Fruit fly (Drosophila melanogaster): ENCODE measurements around the gene Inx5.

Inx5 gene

DNA sequence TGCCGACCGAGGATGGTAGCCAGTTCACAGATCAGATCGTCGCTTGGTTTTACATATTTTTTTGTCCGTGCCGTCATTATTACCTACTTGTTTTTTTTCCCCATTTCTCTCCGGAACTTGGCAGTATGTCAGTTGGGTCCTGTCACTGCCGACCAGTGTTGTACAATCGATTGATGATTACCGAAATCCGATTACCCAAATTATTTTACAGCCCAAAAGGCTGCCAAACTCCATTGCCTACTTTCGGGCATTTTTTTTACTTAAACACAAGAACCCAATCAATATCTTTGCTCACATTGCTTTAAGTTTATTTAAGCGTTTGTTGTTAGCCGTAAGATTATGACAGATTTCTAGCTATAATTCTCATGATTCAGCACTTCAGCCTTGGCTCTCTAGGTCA, at the start of gene Inx5:
Gene Inx5 (minus strand): TSS at position 93 of the 400 bp plus-strand sequence.
- TF ChIP-seq pan (optimal IDR thresholded peaks at IDR 0.05): no peak
- TF ChIP-seq EcR (GFP tag; optimal IDR thresholded peaks at IDR 0.05): no peak
- TF ChIP-seq Dll (optimal IDR thresholded peaks at IDR 0.05): no peak
- TF ChIP-seq usp (GFP tag; optimal IDR thresholded peaks at IDR 0.05): no peak
- no peak for TF ChIP-seq CG8478 (optimal IDR thresholded peaks at IDR 0.05)
- no peak for TF ChIP-seq psq (optimal IDR thresholded peaks at IDR 0.05)

DNA sequence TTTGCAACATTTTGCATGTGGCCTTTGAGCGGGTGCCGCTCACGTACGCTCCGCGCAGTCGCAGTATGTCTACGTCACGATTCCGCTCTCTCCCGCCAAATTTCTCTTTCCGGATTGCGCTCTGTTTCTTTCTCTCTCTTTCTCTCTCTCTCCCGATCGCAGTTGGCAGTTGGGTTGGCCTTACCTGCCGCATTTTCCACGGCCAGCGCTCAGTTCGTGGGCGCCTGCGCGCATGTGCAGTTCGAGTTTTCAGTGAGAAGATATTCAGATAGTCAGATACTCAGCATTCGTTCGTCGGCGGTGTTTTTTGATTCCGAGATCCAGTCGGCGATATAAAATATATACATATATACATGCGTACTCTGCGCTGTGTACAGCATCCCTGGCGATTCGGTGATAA, 49.7 kb upstream of the Inx5 start, which contains the start of gene CG7884:
Gene CG7884 (plus strand): TSS at position 208 of the 400 bp plus-strand sequence.
- TF ChIP-seq usp (GFP tag; optimal IDR thresholded peaks at IDR 0.05): no peak
- TF ChIP-seq CG8478 (optimal IDR thresholded peaks at IDR 0.05): no peak
- peak; percentile 76 for TF ChIP-seq Dll (optimal IDR thresholded peaks at IDR 0.05)
- no peak for TF ChIP-seq pan (optimal IDR thresholded peaks at IDR 0.05)
- no peak for TF ChIP-seq psq (optimal IDR thresholded peaks at IDR 0.05)
- TF ChIP-seq EcR (GFP tag; optimal IDR thresholded peaks at IDR 0.05): no peak

DNA sequence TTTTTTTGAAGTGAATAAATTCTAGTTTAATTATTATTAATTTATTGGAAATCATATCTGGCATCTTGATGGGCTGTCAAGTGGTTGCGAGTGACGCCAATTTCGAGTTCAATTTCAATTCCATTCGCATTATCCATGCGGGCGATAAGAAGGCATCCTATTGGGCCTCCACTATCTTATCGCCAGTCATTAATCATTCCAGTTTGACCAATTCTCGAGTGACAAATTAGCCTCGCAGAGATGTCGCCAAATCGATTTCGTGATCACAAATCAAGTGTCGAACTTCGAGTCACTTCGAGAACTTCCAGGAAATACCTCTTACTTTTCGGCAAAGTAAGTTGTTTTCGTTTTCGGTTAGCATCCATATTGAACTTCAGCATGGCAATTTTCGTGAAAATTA, 46.0 kb upstream of the Inx5 start:
- TF ChIP-seq EcR (GFP tag; optimal IDR thresholded peaks at IDR 0.05): no peak
- TF ChIP-seq psq (optimal IDR thresholded peaks at IDR 0.05): no peak
- no peak for TF ChIP-seq Dll (optimal IDR thresholded peaks at IDR 0.05)
- TF ChIP-seq CG8478 (optimal IDR thresholded peaks at IDR 0.05): no peak
- TF ChIP-seq pan (optimal IDR thresholded peaks at IDR 0.05): no peak
- no peak for TF ChIP-seq usp (GFP tag; optimal IDR thresholded peaks at IDR 0.05)

DNA sequence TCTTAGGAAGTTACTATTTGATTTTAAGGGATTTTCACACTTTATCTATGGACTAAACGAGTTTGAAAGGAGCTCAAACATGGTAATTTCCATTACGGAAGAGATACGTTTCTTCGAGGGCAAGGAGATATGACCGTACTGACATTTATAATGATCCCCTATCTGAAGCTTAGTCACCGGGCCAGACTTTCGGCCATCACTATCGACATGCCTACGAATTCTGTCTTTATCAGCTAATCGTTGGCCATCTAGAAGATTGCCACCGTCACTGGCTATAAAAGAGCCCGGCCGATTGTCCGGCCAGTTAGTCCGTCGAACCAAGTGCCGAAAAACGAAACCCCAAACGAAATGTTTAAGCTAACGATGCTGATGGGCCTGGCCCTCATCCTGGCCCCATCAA, 44.5 kb upstream of the Inx5 start, which contains the start of gene Muc18B:
Gene Muc18B (plus strand): TSS at position 301 of the 400 bp plus-strand sequence.
- TF ChIP-seq EcR (GFP tag; optimal IDR thresholded peaks at IDR 0.05) (no peak), Dll (optimal IDR thresholded peaks at IDR 0.05) (no peak), usp (GFP tag; optimal IDR thresholded peaks at IDR 0.05) (no peak), CG8478 (optimal IDR thresholded peaks at IDR 0.05) (no peak)

DNA sequence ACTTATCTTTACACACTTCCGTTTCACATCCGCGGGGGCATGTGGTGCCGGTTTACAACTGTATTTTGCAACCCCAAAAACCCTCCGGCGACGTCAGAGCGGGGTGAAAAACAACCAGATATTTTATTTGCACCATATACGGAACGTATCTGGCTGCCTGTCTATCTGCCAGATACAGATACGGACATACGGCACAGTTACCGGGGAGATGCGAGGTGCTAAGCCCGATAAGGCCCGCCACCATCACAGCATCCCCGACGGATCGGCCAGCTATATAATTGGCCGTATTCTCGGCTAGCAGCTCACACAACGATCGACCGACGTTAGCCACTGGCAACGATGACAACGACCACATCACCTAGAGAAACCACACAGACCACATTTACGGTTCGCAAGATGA, 42.3 kb upstream of the Inx5 start, which contains the start of gene Mur18B:
Gene Mur18B (plus strand): TSS at position 301 of the 400 bp plus-strand sequence.
- no peak for TF ChIP-seq EcR (GFP tag; optimal IDR thresholded peaks at IDR 0.05)
- TF ChIP-seq pan (optimal IDR thresholded peaks at IDR 0.05): no peak
- no peak for TF ChIP-seq CG8478 (optimal IDR thresholded peaks at IDR 0.05)
- no peak for TF ChIP-seq usp (GFP tag; optimal IDR thresholded peaks at IDR 0.05)
- TF ChIP-seq Dll (optimal IDR thresholded peaks at IDR 0.05): no peak
- TF ChIP-seq psq (optimal IDR thresholded peaks at IDR 0.05): no peak

DNA sequence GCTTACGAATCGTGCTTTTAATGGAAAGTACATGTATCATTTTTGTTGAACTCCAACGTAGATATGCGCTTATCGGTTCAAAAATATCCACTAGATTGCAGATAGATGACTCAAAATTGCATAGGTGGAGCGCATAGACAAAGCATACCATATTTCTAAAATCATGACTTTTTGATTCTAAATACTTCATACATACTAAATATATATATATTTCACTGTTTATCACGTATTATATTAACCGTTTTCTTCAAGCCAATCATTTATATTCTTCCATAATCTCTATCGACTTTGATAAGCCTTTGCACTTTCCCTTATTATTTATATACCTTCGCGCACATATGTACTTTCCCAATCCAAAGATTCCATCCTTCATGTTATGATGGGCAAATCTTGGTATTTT, 41.3 kb upstream of the Inx5 start, which contains the start of gene CG14195:
Gene CG14195 (minus strand): TSS at position 101 of the 400 bp plus-strand sequence.
- no peak for TF ChIP-seq psq (optimal IDR thresholded peaks at IDR 0.05)
- no peak for TF ChIP-seq Dll (optimal IDR thresholded peaks at IDR 0.05)
- no peak for TF ChIP-seq pan (optimal IDR thresholded peaks at IDR 0.05)
- TF ChIP-seq EcR (GFP tag; optimal IDR thresholded peaks at IDR 0.05): no peak
- no peak for TF ChIP-seq usp (GFP tag; optimal IDR thresholded peaks at IDR 0.05)
- no peak for TF ChIP-seq CG8478 (optimal IDR thresholded peaks at IDR 0.05)

DNA sequence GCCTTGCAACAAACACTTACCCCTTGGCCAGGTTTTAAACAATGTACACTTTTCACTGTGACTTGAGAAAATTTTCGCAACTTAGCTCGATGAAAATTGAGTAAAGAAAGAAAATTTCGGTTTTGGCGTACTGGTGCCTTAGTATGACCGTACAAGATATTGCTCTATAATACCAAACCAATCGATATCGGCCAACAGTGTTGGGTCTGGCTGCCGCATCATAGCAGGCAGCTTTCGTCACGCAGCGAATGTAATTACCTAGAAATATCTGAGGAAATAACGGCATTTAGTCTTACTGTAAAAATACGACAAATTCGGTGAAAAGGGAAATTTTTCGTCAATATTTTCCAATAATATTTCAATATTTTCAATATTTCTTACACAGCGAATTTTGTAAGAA, 37.3 kb upstream of the Inx5 start, which contains the start of gene Ulp1:
Gene Ulp1 (minus strand): TSS at position 174 of the 400 bp plus-strand sequence.
- no peak for TF ChIP-seq CG8478 (optimal IDR thresholded peaks at IDR 0.05)
- no peak for TF ChIP-seq usp (GFP tag; optimal IDR thresholded peaks at IDR 0.05)
- TF ChIP-seq psq (optimal IDR thresholded peaks at IDR 0.05): no peak
- no peak for TF ChIP-seq EcR (GFP tag; optimal IDR thresholded peaks at IDR 0.05)
- TF ChIP-seq Dll (optimal IDR thresholded peaks at IDR 0.05): no peak
- TF ChIP-seq pan (optimal IDR thresholded peaks at IDR 0.05): no peak

DNA sequence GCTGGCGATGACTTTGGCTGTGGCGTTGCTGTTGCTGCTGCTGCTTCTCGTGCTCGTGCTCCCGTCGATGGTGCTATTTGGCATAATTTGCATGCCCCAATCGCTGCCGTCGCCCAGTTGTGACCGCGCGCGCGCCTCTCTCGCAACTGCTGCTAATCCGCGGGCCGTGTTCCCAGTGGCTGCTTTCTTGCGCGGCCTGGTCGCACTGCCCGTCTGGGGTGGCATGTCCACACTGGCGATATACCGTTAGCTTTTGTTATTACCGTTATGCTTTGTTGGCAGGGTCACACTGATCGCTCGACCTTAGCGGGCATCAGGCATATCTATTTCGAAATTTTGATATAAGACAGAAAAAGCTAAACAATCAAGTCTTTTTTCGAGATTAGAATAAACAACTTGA, 30.9 kb upstream of the Inx5 start, which contains the start of gene CG7990:
Gene CG7990 (minus strand): TSS at position 350 of the 400 bp plus-strand sequence.
- TF ChIP-seq CG8478 (optimal IDR thresholded peaks at IDR 0.05) (no peak), psq (optimal IDR thresholded peaks at IDR 0.05) (no peak), Dll (optimal IDR thresholded peaks at IDR 0.05) (no peak), EcR (GFP tag; optimal IDR thresholded peaks at IDR 0.05) (no peak), usp (GFP tag; optimal IDR thresholded peaks at IDR 0.05) (no peak), pan (optimal IDR thresholded peaks at IDR 0.05) (no peak)

DNA sequence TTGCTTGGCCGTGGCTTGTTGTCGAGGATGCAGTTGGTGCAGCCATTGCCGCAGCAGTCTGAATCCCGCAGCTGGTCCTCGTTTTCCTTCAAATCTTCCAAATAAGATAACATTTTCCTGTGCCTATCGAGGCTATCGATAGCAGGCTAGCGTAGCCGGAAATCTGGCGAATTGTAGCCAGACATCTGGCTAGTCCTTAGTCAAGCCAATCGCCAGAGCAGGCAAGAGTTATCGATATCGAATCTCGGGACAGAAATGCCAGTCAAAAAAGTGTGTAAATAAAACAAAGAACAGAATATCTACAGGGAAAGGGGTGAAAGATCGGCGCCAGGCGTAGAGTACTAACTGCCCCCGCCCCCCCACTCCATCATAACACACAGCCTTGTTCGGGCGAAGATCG, 22.7 kb upstream of the Inx5 start, which contains the start of the genes CG7914 and CG14194:
Gene CG7914 (minus strand): TSS at position 113 of the 400 bp plus-strand sequence.
Gene CG14194 (plus strand): TSS at position 220 of the 400 bp plus-strand sequence.
- TF ChIP-seq CG8478 (optimal IDR thresholded peaks at IDR 0.05): no peak
- TF ChIP-seq Dll (optimal IDR thresholded peaks at IDR 0.05): no peak
- no peak for TF ChIP-seq EcR (GFP tag; optimal IDR thresholded peaks at IDR 0.05)
- TF ChIP-seq usp (GFP tag; optimal IDR thresholded peaks at IDR 0.05): no peak

DNA sequence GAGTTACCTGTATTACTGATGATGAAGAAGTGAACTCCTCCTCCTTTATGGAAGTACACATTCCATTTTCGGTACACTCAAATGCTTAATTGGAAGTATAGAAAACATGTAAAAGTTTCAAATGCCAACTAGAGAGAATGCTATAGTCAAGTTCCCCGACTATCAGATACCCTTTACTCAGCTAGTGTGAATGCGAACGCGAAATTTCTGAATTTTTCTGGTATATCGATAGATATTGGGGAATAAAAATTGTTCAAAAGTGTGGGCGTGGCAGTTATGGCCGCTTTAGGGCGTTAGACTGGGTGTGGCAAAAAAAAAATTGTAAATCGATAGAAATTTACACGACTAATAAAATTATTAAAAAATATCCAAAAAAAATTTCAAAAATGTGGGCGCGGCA, 20.9 kb upstream of the Inx5 start:
- TF ChIP-seq pan (optimal IDR thresholded peaks at IDR 0.05) (no peak), EcR (GFP tag; optimal IDR thresholded peaks at IDR 0.05) (no peak), CG8478 (optimal IDR thresholded peaks at IDR 0.05) (no peak)

DNA sequence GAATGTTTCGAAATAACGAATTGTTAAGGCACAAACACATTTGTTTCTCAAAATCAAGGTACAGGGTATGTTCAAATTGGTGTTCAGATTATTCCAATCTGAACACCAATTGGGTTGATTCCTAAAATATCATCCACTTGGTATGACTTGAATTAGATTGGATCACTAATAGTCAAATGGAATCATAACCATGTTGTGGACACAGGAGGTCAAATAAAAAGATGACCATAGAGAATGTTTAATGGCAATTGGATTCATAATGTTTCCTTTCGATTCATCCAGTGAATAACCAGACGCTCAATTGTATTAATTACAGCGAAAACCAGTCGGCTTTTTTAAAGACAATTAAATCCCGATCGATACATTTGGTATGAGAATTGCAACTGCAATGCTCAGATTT, 20.4 kb upstream of the Inx5 start:
- TF ChIP-seq pan (optimal IDR thresholded peaks at IDR 0.05) (no peak), CG8478 (optimal IDR thresholded peaks at IDR 0.05) (no peak), usp (GFP tag; optimal IDR thresholded peaks at IDR 0.05) (no peak), Dll (optimal IDR thresholded peaks at IDR 0.05) (no peak), psq (optimal IDR thresholded peaks at IDR 0.05) (no peak), EcR (GFP tag; optimal IDR thresholded peaks at IDR 0.05) (no peak)

DNA sequence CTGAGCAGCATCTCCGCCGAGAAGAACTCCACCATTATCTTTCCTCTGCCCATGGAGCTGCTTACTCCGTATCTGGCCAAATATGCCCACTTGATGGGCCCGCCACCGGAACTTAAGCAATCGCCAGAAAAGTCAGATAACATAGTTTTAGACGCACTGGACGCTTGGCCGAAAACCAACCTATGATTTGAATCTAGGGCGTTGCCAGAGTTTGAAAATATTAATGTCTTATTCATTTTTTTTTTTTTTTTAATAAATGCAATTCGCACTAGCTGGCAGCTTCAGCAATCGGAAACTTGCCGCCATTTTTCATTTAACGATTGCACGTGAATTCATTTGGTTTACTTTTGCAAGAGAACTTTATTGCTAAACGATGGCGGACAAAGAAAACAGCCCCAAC, 19.2 kb upstream of the Inx5 start, which contains the start of gene HP1D3csd:
Gene HP1D3csd (plus strand): TSS at position 312 of the 400 bp plus-strand sequence.
- TF ChIP-seq usp (GFP tag; optimal IDR thresholded peaks at IDR 0.05) (no peak), Dll (optimal IDR thresholded peaks at IDR 0.05) (no peak), pan (optimal IDR thresholded peaks at IDR 0.05) (no peak), psq (optimal IDR thresholded peaks at IDR 0.05) (no peak), EcR (GFP tag; optimal IDR thresholded peaks at IDR 0.05) (no peak), CG8478 (optimal IDR thresholded peaks at IDR 0.05) (no peak)

Data from whole organism.